Worm (Caenorhabditis elegans) whole organism, L4/young adult: ENCODE measurements around the gene maa-1.

ENCODE experiments used
- W03F9.2 ChIP-seq: fragments of 150-350 bp; optimal IDR thresholded peaks from 2 replicates; lab custom pipeline; 2014; ENCODE audit warnings: missing biosample characterization, missing genetic modification characterization
- dao-5 ChIP-seq: sonication (generic microtip); optimal IDR thresholded peaks from 2 replicates; lab custom pipeline; 2016; ENCODE audit warnings: missing genotype, missing genetic modification characterization, moderate library complexity, missing compliant biosample characterization
- him-1 ChIP-seq: sonication (generic microtip); optimal IDR thresholded peaks from 2 replicates; lab custom pipeline; 2016; ENCODE audit warnings: missing genotype, missing genetic modification reagents, missing genetic modification characterization, missing compliant biosample characterization

Gene maa-1

DNA sequence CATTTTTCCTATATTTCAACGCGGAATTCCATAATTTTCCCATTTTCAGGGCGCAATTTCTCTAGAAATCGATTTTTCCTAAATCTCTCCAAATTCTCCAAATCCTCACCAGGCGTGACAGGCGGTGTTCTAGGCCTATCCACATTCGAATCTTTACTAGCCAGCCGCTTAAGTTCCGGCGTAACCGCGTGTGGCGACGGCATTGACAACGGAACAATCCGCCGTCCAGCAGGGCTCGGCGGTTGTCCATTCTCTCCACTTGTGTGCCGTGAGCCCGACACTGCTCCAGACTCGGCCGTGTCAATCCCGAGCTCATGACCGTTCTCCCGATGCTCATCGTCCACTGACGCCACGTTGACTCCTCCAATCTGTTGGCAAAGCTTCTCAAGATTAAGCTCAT lies 20.7 kb upstream of the maa-1 start:
- TF ChIP-seq him-1 (tag; lab: Kevin White, UChicago), result no peak
- no peak for TF ChIP-seq W03F9.2 (tag; lab: Kevin White, UChicago)
- TF ChIP-seq dao-5 (tag; lab: Kevin White, UChicago), result no peak

- no peak for TF ChIP-seq him-1 (tag; lab: Kevin White, UChicago)
- TF ChIP-seq dao-5 (tag; lab: Kevin White, UChicago), result no peak
- no peak for TF ChIP-seq W03F9.2 (tag; lab: Kevin White, UChicago)
These were observed 19.4 kb upstream of the maa-1 start for ce11 chrIII:11841728-11842127.

ce11 chrIII:11836734-11837133 lies 14.4 kb upstream of the maa-1 start:
- TF ChIP-seq him-1 (tag; lab: Kevin White, UChicago) (no peak), W03F9.2 (tag; lab: Kevin White, UChicago) (no peak), dao-5 (tag; lab: Kevin White, UChicago) (no peak)

ce11 chrIII:11836054-11836453 lies 13.7 kb upstream of the maa-1 start:
- TF ChIP-seq W03F9.2 (tag; lab: Kevin White, UChicago), result no peak
- no peak for TF ChIP-seq dao-5 (tag; lab: Kevin White, UChicago)
- no peak for TF ChIP-seq him-1 (tag; lab: Kevin White, UChicago)

- peak; percentile 46 for TF ChIP-seq W03F9.2 (tag; lab: Kevin White, UChicago)
- no peak for TF ChIP-seq him-1 (tag; lab: Kevin White, UChicago)
- TF ChIP-seq dao-5 (tag; lab: Kevin White, UChicago), result no peak
These were observed 12.5 kb upstream of the maa-1 start for ce11 chrIII:11834783-11835182.

ce11 chrIII:11834168-11834567 lies 11.8 kb upstream of the maa-1 start:
- TF ChIP-seq dao-5 (tag; lab: Kevin White, UChicago), result no peak
- no peak for TF ChIP-seq him-1 (tag; lab: Kevin White, UChicago)
- TF ChIP-seq W03F9.2 (tag; lab: Kevin White, UChicago), result no peak

DNA sequence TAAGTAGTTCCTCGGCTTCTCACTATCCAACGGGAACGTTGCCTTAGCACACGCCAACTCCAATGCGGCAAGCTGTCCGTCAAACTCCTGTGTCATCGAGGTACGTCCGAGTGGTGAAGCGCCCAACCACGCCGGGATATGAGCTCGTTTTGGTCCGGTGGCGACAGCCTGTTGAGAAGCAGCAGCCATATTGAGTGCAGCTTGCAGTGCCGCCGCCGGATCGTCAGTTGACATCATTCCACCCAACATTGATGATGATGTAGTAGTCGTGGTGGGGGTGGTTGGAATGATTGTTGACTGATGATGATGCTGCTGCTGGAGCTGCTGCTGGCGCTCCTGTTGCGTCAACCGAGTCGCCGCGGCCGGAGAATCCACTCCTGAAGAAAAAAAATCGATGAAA lies 11.1 kb upstream of the maa-1 start:
- TF ChIP-seq him-1 (tag; lab: Kevin White, UChicago) (no peak), W03F9.2 (tag; lab: Kevin White, UChicago) (no peak), dao-5 (tag; lab: Kevin White, UChicago) (no peak)

ce11 chrIII:11830522-11831489 lies 8.5 kb upstream of the maa-1 start:
- TF ChIP-seq W03F9.2 (tag; lab: Kevin White, UChicago), result no peak
- TF ChIP-seq him-1 (tag; lab: Kevin White, UChicago), result no peak
- peak; percentile 60 for TF ChIP-seq dao-5 (tag; lab: Kevin White, UChicago)

DNA sequence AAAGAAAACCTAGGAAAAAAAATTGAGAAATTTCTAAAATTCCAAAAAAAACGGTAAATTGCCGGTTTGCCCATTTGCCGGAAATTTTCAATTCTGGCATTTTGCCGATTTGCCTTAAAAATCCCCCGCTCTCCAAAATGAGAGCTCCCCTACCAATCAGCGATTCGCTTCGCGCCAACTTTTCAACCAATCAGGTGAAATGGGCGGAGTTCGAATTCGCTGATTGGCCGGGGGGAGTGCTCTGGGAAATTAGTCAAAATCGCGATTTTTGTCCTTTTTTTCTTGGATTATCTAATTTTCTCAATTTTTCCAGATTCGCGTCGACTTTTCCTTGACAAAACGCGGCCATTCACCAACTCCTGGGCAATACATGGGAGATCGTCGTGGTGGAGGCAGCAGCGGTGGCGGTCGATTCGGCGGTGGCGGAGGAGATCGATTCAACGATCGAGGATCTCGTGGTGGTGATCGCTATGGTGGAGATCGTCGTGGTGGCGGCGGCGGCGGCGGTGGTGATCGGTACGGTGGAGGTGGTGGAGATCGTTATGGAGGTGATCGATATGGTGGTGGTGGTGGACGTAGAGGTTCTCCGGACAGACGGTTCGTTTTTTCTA lies 7.4 kb upstream of the maa-1 start:
- TF ChIP-seq him-1 (tag; lab: Kevin White, UChicago) (no peak), W03F9.2 (tag; lab: Kevin White, UChicago) (no peak), dao-5 (tag; lab: Kevin White, UChicago) (no peak)

DNA sequence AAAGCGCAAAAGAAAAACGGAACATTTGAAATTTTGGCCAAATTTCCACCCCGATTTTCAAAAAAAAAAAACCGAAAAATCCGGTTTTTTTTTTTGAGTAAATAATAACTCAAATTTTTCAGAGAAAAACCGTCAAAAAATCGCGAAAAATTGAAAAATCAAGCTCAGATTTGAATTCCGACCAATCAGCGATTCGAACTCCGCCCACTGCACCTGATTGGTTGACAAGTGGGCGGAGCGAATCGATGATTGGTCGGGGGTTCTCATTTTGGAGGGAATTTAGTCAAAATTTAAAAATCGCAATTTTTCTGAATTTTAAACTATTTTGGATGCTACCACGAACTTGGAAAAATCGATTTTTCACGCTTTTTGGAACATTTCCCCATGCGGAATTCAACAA lies 6.7 kb upstream of the maa-1 start:
- TF ChIP-seq him-1 (tag; lab: Kevin White, UChicago), result no peak
- no peak for TF ChIP-seq dao-5 (tag; lab: Kevin White, UChicago)
- no peak for TF ChIP-seq W03F9.2 (tag; lab: Kevin White, UChicago)

DNA sequence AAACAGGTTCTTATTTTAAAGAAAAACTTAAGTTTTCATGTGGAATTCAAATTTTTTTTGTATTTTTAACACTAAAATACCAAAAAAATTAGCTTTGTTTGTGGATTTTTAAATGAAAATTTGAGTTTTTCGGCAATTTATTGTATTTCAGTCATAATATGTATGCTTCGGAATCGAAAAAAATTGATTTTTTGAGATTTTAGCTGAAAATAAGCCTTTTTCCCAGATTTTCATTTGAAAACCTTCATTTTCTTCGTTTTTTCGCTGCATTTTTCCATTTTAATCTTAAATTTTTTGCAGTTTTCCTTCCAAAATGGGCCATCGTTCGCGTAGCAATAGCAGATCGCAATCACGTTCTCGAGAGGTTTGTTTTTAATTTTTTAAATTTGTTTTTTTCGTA lies 3.8 kb upstream of the maa-1 start, which contains the start of gene rsp-8:
rsp-8 (plus strand) TSS at position 301 of the 400 bp plus-strand sequence.
- TF ChIP-seq dao-5 (tag; lab: Kevin White, UChicago), result no peak
- no peak for TF ChIP-seq W03F9.2 (tag; lab: Kevin White, UChicago)
- TF ChIP-seq him-1 (tag; lab: Kevin White, UChicago), result no peak

ce11 chrIII:11825654-11826053 lies 3.3 kb upstream of the maa-1 start:
- peak; percentile 19 for TF ChIP-seq W03F9.2 (tag; lab: Kevin White, UChicago)
- no peak for TF ChIP-seq dao-5 (tag; lab: Kevin White, UChicago)

DNA sequence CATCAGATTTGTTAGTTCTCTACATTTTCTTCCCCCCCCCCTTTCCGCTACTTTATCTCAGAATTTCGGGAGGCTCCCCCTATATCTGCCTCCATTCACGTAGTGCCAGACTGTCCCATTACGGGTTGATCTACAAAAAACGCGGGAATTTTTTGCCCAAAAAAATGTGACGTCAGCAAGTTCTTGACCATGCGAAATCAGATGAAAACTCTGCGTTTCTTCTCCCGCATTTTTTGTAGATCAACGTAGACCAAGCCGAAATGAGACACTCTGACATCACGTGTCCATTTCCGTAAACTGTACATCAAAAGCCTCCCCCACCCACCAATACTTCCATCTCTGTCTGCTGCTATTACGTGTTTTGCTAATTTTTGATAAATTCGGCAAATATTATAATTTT lies 2.3 kb upstream of the maa-1 start:
- TF ChIP-seq W03F9.2 (tag; lab: Kevin White, UChicago) (no peak), him-1 (tag; lab: Kevin White, UChicago) (no peak), dao-5 (tag; lab: Kevin White, UChicago) (no peak)
